Fruit fly (Drosophila melanogaster) S2 (cell line): Measurements from ENCODE around the gene CG33985.

Experiments used
- CG8478 ChIP-seq: fragments of >200 bp; optimal IDR thresholded peaks from 2 replicates; lab custom pipeline; 2018
- CTCF ChIP-seq, 2 experiments: fragments of >200 bp; optimal IDR thresholded peaks; 2 replicates each; lab custom pipeline; 2018

DNA sequence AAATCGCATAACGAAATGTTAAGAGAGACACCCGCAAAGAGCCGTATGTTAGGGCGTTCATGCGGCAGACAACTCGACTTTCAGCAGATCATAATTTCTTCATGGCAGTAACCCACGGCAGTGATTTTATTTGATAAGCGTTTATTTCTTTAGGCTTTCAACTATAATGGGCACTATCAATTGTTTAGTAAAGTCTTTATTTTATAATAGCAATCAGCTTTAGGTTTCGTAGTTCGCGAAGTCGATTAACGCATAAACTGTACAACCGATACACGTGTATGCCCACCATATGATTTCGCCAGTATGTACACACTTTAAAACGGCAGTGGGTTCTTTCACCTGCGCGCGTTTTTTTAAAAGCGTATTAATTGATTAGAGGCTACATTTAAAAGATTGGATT is 18.4 kb downstream of the CG33985 start, which contains the start of gene CG7841:
- TF ChIP-seq CG8478 (lab: Kevin White, UChicago), result no peak
- no peak for TF ChIP-seq CTCF (optimal IDR thresholded peaks at IDR 0.05; lab: Kevin White, UChicago)
